Worm (Caenorhabditis elegans) whole organism, young adult: ENCODE results near the gene Y71H2AM.6.

Source experiments
- B0019.2 ChIP-seq: fragments of 200-800 bp; sonication (Bioruptor generic); conservative IDR thresholded peaks from 2 replicates; pipeline ENCODE4 v1.3.6; 2022; ENCODE audit warnings: missing genetic modification reagents, missing genetic modification characterization, missing compliant biosample characterization
- B0261.1 ChIP-seq: sonication (generic microtip); optimal IDR thresholded peaks from 2 replicates; lab custom pipeline; 2016; ENCODE audit warnings: mild to moderate bottlenecking, missing genetic modification characterization, moderate library complexity, missing compliant biosample characterization
- C17E4.6 ChIP-seq: fragments of 200-800 bp; sonication (Bioruptor generic); IDR thresholded peaks from 2 replicates; pipeline ENCODE4 v1.3.6; 2022; ENCODE audit warnings: missing genetic modification reagents, missing genetic modification characterization, missing compliant biosample characterization
- F23B12.7 ChIP-seq: sonication (generic microtip); optimal IDR thresholded peaks from 2 replicates; lab custom pipeline; 2017; ENCODE audit warnings: missing genetic modification characterization, mild to moderate bottlenecking, missing compliant biosample characterization, antibody characterized with exemption, moderate library complexity; ENCODE audit not compliant: insufficient read depth
- F49E8.2 ChIP-seq: sonication (generic microtip); optimal IDR thresholded peaks from 3 replicates; lab custom pipeline; 2017; ENCODE audit warnings: missing genetic modification characterization, mild to moderate bottlenecking, missing compliant biosample characterization, antibody characterized with exemption, moderate library complexity; ENCODE audit not compliant: insufficient read depth
- F57A8.1 ChIP-seq: fragments of 200-800 bp; sonication (Bioruptor generic); optimal IDR thresholded peaks from 2 replicates; lab custom pipeline; 2018; ENCODE audit warnings: mild to moderate bottlenecking, missing genetic modification characterization, moderate library complexity, missing compliant biosample characterization
- K12H6.12 ChIP-seq: fragments of 200-800 bp; sonication (Bioruptor generic); optimal IDR thresholded peaks from 2 replicates; lab custom pipeline; 2018; ENCODE audit warnings: mild to moderate bottlenecking, missing genetic modification characterization, missing compliant biosample characterization
- T26A5.8 ChIP-seq: sonication (generic microtip); optimal IDR thresholded peaks from 2 replicates; lab custom pipeline; 2016; ENCODE audit warnings: missing genetic modification characterization, missing compliant biosample characterization
- ZK185.1 ChIP-seq: sonication (generic microtip); optimal IDR thresholded peaks from 2 replicates; lab custom pipeline; 2016; ENCODE audit warnings: mild to moderate bottlenecking, missing genetic modification characterization, missing compliant biosample characterization; ENCODE audit not compliant: poor library complexity, severe bottlenecking
- attf-3 ChIP-seq: fragments of 200-800 bp; sonication (Bioruptor generic); conservative IDR thresholded peaks from 2 replicates; pipeline ENCODE4 v1.3.6; 2022; ENCODE audit warnings: missing genetic modification reagents, missing genetic modification characterization, missing compliant biosample characterization
- cebp-1 ChIP-seq, 2 experiments: fragments of 200-800 bp in 1 of 2; sonication (Bioruptor generic) in 1 of 2; sonication (generic microtip) in 1 of 2; IDR thresholded peaks in 1 of 2; optimal IDR thresholded peaks in 1 of 2; 2 replicates each; pipeline versions ENCODE4 v1.3.6 to Lab custom; 2017 to 2022; ENCODE audit warnings: missing compliant biosample characterization in 2 of 2, missing genetic modification characterization in 2 of 2, mild to moderate bottlenecking in 1 of 2, missing genetic modification reagents in 1 of 2, moderate library complexity in 1 of 2
- ceh-100 ChIP-seq: fragments of 200-800 bp; sonication (Bioruptor generic); IDR thresholded peaks from 2 replicates; pipeline ENCODE4 v1.3.6; 2022; ENCODE audit warnings: missing genetic modification reagents, missing genetic modification characterization, missing compliant biosample characterization
- chd-7 ChIP-seq: sonication (generic microtip); optimal IDR thresholded peaks from 2 replicates; lab custom pipeline; 2016; ENCODE audit warnings: mild to moderate bottlenecking, missing genetic modification characterization, moderate library complexity, missing compliant biosample characterization
- egl-18 ChIP-seq: fragments of 200-800 bp; sonication (Bioruptor generic); IDR thresholded peaks from 2 replicates; pipeline ENCODE4 v1.3.6; 2022; ENCODE audit warnings: missing genetic modification reagents, missing genetic modification characterization, missing compliant biosample characterization
- hmg-1.2 ChIP-seq: fragments of 200-800 bp; sonication (Bioruptor generic); IDR thresholded peaks from 2 replicates; pipeline ENCODE4 v1.3.6; 2022; ENCODE audit warnings: missing genetic modification reagents, missing genetic modification characterization, missing compliant biosample characterization
- hrde-1 ChIP-seq: sonication (generic microtip); optimal IDR thresholded peaks from 2 replicates; lab custom pipeline; 2016; ENCODE audit warnings: missing genetic modification characterization, mild to moderate bottlenecking, missing compliant biosample characterization, moderate library complexity, missing genotype, missing genetic modification reagents, borderline replicate concordance
- hsf-1 ChIP-seq: fragments of 200-800 bp; sonication (Bioruptor generic); IDR thresholded peaks from 2 replicates; pipeline ENCODE4 v1.3.6; 2022; ENCODE audit warnings: missing genetic modification reagents, missing genetic modification characterization, missing compliant biosample characterization
- lag-1 ChIP-seq: fragments of 200-800 bp; sonication (Bioruptor generic); IDR thresholded peaks from 2 replicates; pipeline ENCODE4 v1.3.6; 2022; ENCODE audit warnings: missing genetic modification reagents, missing genetic modification characterization, missing compliant biosample characterization
- lin-26 ChIP-seq: fragments of 200-800 bp; sonication (Bioruptor generic); IDR thresholded peaks from 2 replicates; pipeline ENCODE4 v1.3.6; 2022; ENCODE audit warnings: missing genetic modification reagents, missing genetic modification characterization, missing compliant biosample characterization
- lin-35 ChIP-seq, 3 experiments: fragments of 150-350 bp in 2 of 3; sonication (generic microtip) in 1 of 3; optimal IDR thresholded peaks; 2 replicates each; lab custom pipeline; 2014 to 2018; ENCODE audit warnings: missing biosample characterization in 3 of 3, missing genetic modification characterization in 3 of 3, missing genetic modification reagents in 3 of 3
- madf-3 ChIP-seq: fragments of 200-800 bp; sonication (Bioruptor generic); IDR thresholded peaks from 2 replicates; pipeline ENCODE4 v1.3.6; 2022; ENCODE audit warnings: missing genetic modification reagents, missing genetic modification characterization, missing compliant biosample characterization
- mel-28 ChIP-seq: sonication (generic microtip); optimal IDR thresholded peaks from 2 replicates; lab custom pipeline; 2016; ENCODE audit warnings: borderline replicate concordance, mild to moderate bottlenecking, missing genetic modification characterization, missing compliant biosample characterization
- mxl-1 ChIP-seq: sonication (generic microtip); optimal IDR thresholded peaks from 2 replicates; lab custom pipeline; 2016; ENCODE audit warnings: missing genetic modification characterization, missing compliant biosample characterization
- nfyb-1 ChIP-seq: fragments of 200-800 bp; sonication (Bioruptor generic); IDR thresholded peaks from 2 replicates; pipeline ENCODE4 v1.3.6; 2022; ENCODE audit warnings: missing genetic modification reagents, missing genetic modification characterization, missing compliant biosample characterization
- nhr-179 ChIP-seq: sonication (generic microtip); optimal IDR thresholded peaks from 2 replicates; lab custom pipeline; 2016; ENCODE audit warnings: mild to moderate bottlenecking, missing genetic modification characterization, missing compliant biosample characterization
- nhr-80 ChIP-seq: sonication (generic microtip); optimal IDR thresholded peaks from 2 replicates; lab custom pipeline; 2016; ENCODE audit warnings: missing genetic modification characterization, missing compliant biosample characterization
- nhr-90 ChIP-seq: sonication (generic microtip); optimal IDR thresholded peaks from 2 replicates; lab custom pipeline; 2016; ENCODE audit warnings: missing genotype, mild to moderate bottlenecking, missing genetic modification characterization, missing compliant biosample characterization
- tlf-1 ChIP-seq: fragments of 200-800 bp; sonication (Bioruptor generic); optimal IDR thresholded peaks from 2 replicates; lab custom pipeline; 2018; ENCODE audit warnings: mild to moderate bottlenecking, missing genetic modification characterization, missing compliant biosample characterization
- unc-130 ChIP-seq: sonication (generic microtip); optimal IDR thresholded peaks from 2 replicates; lab custom pipeline; 2016; ENCODE audit warnings: missing genetic modification reagents, missing genetic modification characterization, missing compliant biosample characterization
- ztf-26 ChIP-seq: sonication (generic microtip); optimal IDR thresholded peaks from 2 replicates; lab custom pipeline; 2017; ENCODE audit warnings: missing genetic modification characterization, missing compliant biosample characterization
- ztf-6 ChIP-seq: fragments of 200-800 bp; sonication (Bioruptor generic); IDR thresholded peaks from 2 replicates; pipeline ENCODE4 v1.3.6; 2022; ENCODE audit warnings: missing genetic modification reagents, missing genetic modification characterization, missing compliant biosample characterization

Gene Y71H2AM.6

ce11 chrIII:2746553-2746952 is 34.3 kb upstream of the Y71H2AM.6 start, which contains the start of gene Y71H2AM.14:
Gene Y71H2AM.14, minus strand, starts transcription at chrIII:2746653.
- TF ChIP-seq T26A5.8 (tag; lab: Kevin White, UChicago) (no peak), tlf-1 (GFP tag; lab: Kevin White, UChicago) (no peak), ztf-26 (tag; lab: Kevin White, UChicago) (no peak), chd-7 (tag; lab: Kevin White, UChicago) (no peak), F49E8.2 (tag; lab: Kevin White, UChicago) (no peak)
- TF ChIP-seq, all 124 proteins: peak for 0

- TF ChIP-seq hsf-1 (GFP tag; lab: Robert Waterston, UW) (no peak), nhr-179 (tag; lab: Kevin White, UChicago) (no peak), C17E4.6 (GFP tag; lab: Robert Waterston, UW) (no peak), madf-3 (GFP tag; lab: Robert Waterston, UW) (no peak), nhr-90 (tag; lab: Kevin White, UChicago) (no peak), B0261.1 (tag; lab: Kevin White, UChicago) (no peak), unc-130 (GFP tag; lab: Kevin White, UChicago) (no peak), lag-1 (no peak), mel-28 (tag; lab: Kevin White, UChicago) (no peak), hmg-1.2 (GFP tag; lab: Robert Waterston, UW) (no peak), B0019.2 (GFP tag; lab: Robert Waterston, UW) (no peak), K12H6.12 (tag; lab: Kevin White, UChicago) (no peak), ceh-100 (no peak), F23B12.7 (tag; lab: Kevin White, UChicago) (no peak), lin-35 (GFP tag; optimal IDR thresholded peaks at IDR 0.05; lab: Kevin White, UChicago) (no peak), egl-18 (GFP tag; lab: Robert Waterston, UW) (no peak), lin-26 (GFP tag; lab: Robert Waterston, UW) (no peak), mxl-1 (tag; lab: Kevin White, UChicago) (no peak)
Observed at ce11 chrIII:2756260-2756659, 24.6 kb upstream of the Y71H2AM.6 start, which contains the start of gene gldi-9. Gene gldi-9, minus strand, starts transcription at chrIII:2756360.

ce11 chrIII:2757478-2757877 is 23.4 kb upstream of the Y71H2AM.6 start:
- no peak for TF ChIP-seq hrde-1 (tag; lab: Kevin White, UChicago)

- TF ChIP-seq lin-26 (GFP tag; lab: Robert Waterston, UW) (0 out of 2 replicates have a peak, but pooled peaks have one; percentile 29), F57A8.1 (GFP tag; lab: Kevin White, UChicago) (no peak)
Observed at ce11 chrIII:2758092-2758491, 22.8 kb upstream of the Y71H2AM.6 start.

ce11 chrIII:2759308-2759707 is 21.5 kb upstream of the Y71H2AM.6 start:
- TF ChIP-seq hrde-1 (tag; lab: Kevin White, UChicago), result no peak
- TF ChIP-seq ZK185.1 (tag; lab: Kevin White, UChicago), result no peak
- TF ChIP-seq attf-3 (GFP tag; lab: Robert Waterston, UW), result no peak
- no peak for TF ChIP-seq nfyb-1
- peak; percentile 52 for TF ChIP-seq nhr-80
- TF ChIP-seq cebp-1 (GFP tag; IDR thresholded peaks at IDR 0.05; lab: Robert Waterston, UW), result 0 out of 2 replicates have a peak, but pooled peaks have one; percentile 30
- TF ChIP-seq cebp-1 (tag; optimal IDR thresholded peaks at IDR 0.05; lab: Kevin White, UChicago), result peak; percentile 48
- no peak for TF ChIP-seq ztf-6 (GFP tag; lab: Robert Waterston, UW)
